Worm (Caenorhabditis elegans) whole organism, L1 larva: ENCODE results near the gene F48F5.8.

Experiments used
- C04F5.9 ChIP-seq: sonication (generic microtip); optimal IDR thresholded peaks from 2 replicates; lab custom pipeline; 2016; ENCODE audit warnings: missing genetic modification characterization, missing compliant biosample characterization
- C34B4.2 ChIP-seq: sonication (generic microtip); optimal IDR thresholded peaks from 2 replicates; lab custom pipeline; 2017; ENCODE audit warnings: mild to moderate bottlenecking, missing genetic modification characterization, missing compliant biosample characterization
- aly-2 ChIP-seq: fragments of 150-350 bp; optimal IDR thresholded peaks from 2 replicates; lab custom pipeline; 2014; ENCODE audit warnings: missing biosample characterization, missing genetic modification characterization
- ama-1 ChIP-seq: fragments of 150-350 bp; optimal IDR thresholded peaks from 2 replicates; lab custom pipeline; 2014
- blmp-1 ChIP-seq: fragments of 150-350 bp; optimal IDR thresholded peaks from 2 replicates; lab custom pipeline; 2014; ENCODE audit warnings: missing biosample characterization, missing genetic modification characterization
- ceh-8 ChIP-seq: fragments of 200-800 bp; sonication (Bioruptor generic); optimal IDR thresholded peaks from 2 replicates; lab custom pipeline; 2018; ENCODE audit warnings: mild to moderate bottlenecking, missing genetic modification characterization, moderate library complexity, missing compliant biosample characterization
- ceh-82 ChIP-seq, 3 experiments: fragments of 150-350 bp in 1 of 3; sonication (generic microtip) in 2 of 3; optimal IDR thresholded peaks; 2 replicates each; lab custom pipeline; 2014 to 2017; ENCODE audit warnings: missing biosample characterization in 3 of 3, missing genetic modification characterization in 3 of 3
- ceh-90 ChIP-seq: sonication (generic microtip); optimal IDR thresholded peaks from 2 replicates; lab custom pipeline; 2016; ENCODE audit warnings: missing genetic modification characterization, missing compliant biosample characterization
- dpl-1 ChIP-seq, 3 experiments: fragments of 150-350 bp in 2 of 3; sonication (generic microtip) in 1 of 3; optimal IDR thresholded peaks; 2 replicates each; lab custom pipeline; 2014 to 2017; ENCODE audit warnings: missing biosample characterization in 3 of 3, missing genetic modification characterization in 3 of 3, missing genetic modification reagents in 3 of 3
- efl-3 ChIP-seq: fragments of 200-800 bp; sonication (Bioruptor generic); optimal IDR thresholded peaks from 2 replicates; lab custom pipeline; 2018; ENCODE audit warnings: mild to moderate bottlenecking, missing genetic modification characterization, missing compliant biosample characterization
- egl-13 ChIP-seq: sonication (generic microtip); optimal IDR thresholded peaks from 2 replicates; lab custom pipeline; 2016; ENCODE audit warnings: missing genotype, missing genetic modification reagents, missing genetic modification characterization, missing compliant biosample characterization
- egl-27 ChIP-seq, 2 experiments: fragments of 150-350 bp in 1 of 2; sonication (generic microtip); optimal IDR thresholded peaks; 3 replicates each; lab custom pipeline; 2017 to 2018; ENCODE audit warnings: missing biosample characterization in 2 of 2, missing genetic modification characterization in 2 of 2, missing genetic modification reagents in 2 of 2
- elt-2 ChIP-seq: sonication (generic microtip); optimal IDR thresholded peaks from 2 replicates; lab custom pipeline; 2016; ENCODE audit warnings: missing genetic modification characterization, mild to moderate bottlenecking, inconsistent platforms, missing compliant biosample characterization, missing genetic modification reagents
- elt-3 ChIP-seq, 6 experiments: fragments of 150-350 bp in 1 of 6; sonication (generic microtip); optimal IDR thresholded peaks; 2 replicates each; lab custom pipeline; 2017 to 2018; ENCODE audit warnings: missing biosample characterization in 6 of 6, missing genetic modification characterization in 6 of 6, inconsistent platforms in 1 of 6
- fkh-10 ChIP-seq: sonication (generic microtip); optimal IDR thresholded peaks from 2 replicates; lab custom pipeline; 2017; ENCODE audit warnings: missing biosample characterization, missing genetic modification reagents, missing genetic modification characterization
- fkh-4 ChIP-seq: sonication (generic microtip); optimal IDR thresholded peaks from 2 replicates; lab custom pipeline; 2016; ENCODE audit warnings: missing compliant biosample characterization, missing genetic modification characterization, borderline replicate concordance
- hpl-2 ChIP-seq: fragments of 150-350 bp; optimal IDR thresholded peaks from 2 replicates; lab custom pipeline; 2014; ENCODE audit warnings: missing biosample characterization, missing genetic modification reagents, missing genetic modification characterization
- jun-1 ChIP-seq: fragments of 150-350 bp; optimal IDR thresholded peaks from 2 replicates; lab custom pipeline; 2014; ENCODE audit warnings: missing biosample characterization, missing genetic modification reagents, missing genetic modification characterization
- lin-13 ChIP-seq: fragments of 150-350 bp; optimal IDR thresholded peaks from 2 replicates; lab custom pipeline; 2014; ENCODE audit warnings: missing biosample characterization, missing genetic modification reagents, missing genetic modification characterization
- lin-14 ChIP-seq: fragments of 200-800 bp; sonication (Bioruptor generic); optimal IDR thresholded peaks from 2 replicates; lab custom pipeline; 2018; ENCODE audit warnings: mild to moderate bottlenecking, missing genetic modification characterization, moderate library complexity, missing compliant biosample characterization
- lin-35 ChIP-seq, 2 experiments: fragments of 150-350 bp; optimal IDR thresholded peaks; 2 replicates each; lab custom pipeline; 2014; ENCODE audit warnings: missing biosample characterization in 2 of 2, missing genetic modification characterization in 2 of 2, missing genetic modification reagents in 2 of 2
- lin-39 ChIP-seq: fragments of 150-350 bp; optimal IDR thresholded peaks from 2 replicates; lab custom pipeline; 2014; ENCODE audit warnings: missing biosample characterization, missing genetic modification reagents, missing genetic modification characterization
- lsy-2 ChIP-seq, 2 experiments: fragments of 150-350 bp; optimal IDR thresholded peaks; 2 replicates each; lab custom pipeline; 2014; ENCODE audit warnings: missing biosample characterization in 2 of 2, missing genetic modification characterization in 2 of 2
- mdl-1 ChIP-seq, 2 experiments: fragments of 150-350 bp; optimal IDR thresholded peaks; 2 replicates each; lab custom pipeline; 2014 to 2017; ENCODE audit warnings: missing biosample characterization in 2 of 2, missing genetic modification characterization in 2 of 2, inconsistent platforms in 1 of 2
- mep-1 ChIP-seq: fragments of 150-350 bp; optimal IDR thresholded peaks from 2 replicates; lab custom pipeline; 2014; ENCODE audit warnings: missing biosample characterization, missing genetic modification characterization
- nhr-11 ChIP-seq: fragments of 150-350 bp; optimal IDR thresholded peaks from 2 replicates; lab custom pipeline; 2014; ENCODE audit warnings: missing biosample characterization, missing genetic modification characterization
- nhr-12 ChIP-seq: sonication (generic microtip); optimal IDR thresholded peaks from 2 replicates; lab custom pipeline; 2017; ENCODE audit warnings: missing biosample characterization, missing genetic modification characterization
- nhr-20 ChIP-seq: sonication (generic microtip); optimal IDR thresholded peaks from 2 replicates; lab custom pipeline; 2016; ENCODE audit warnings: mild to moderate bottlenecking, missing genetic modification characterization, missing compliant biosample characterization
- nhr-28 ChIP-seq: fragments of 150-350 bp; optimal IDR thresholded peaks from 2 replicates; lab custom pipeline; 2014; ENCODE audit warnings: missing biosample characterization, missing genetic modification characterization
- nhr-71 ChIP-seq: sonication (generic microtip); optimal IDR thresholded peaks from 2 replicates; lab custom pipeline; 2016; ENCODE audit warnings: mild to moderate bottlenecking, missing genetic modification characterization, moderate library complexity, missing compliant biosample characterization
- nhr-84 ChIP-seq: sonication (generic microtip); optimal IDR thresholded peaks from 2 replicates; lab custom pipeline; 2017; ENCODE audit warnings: missing biosample characterization, missing genetic modification characterization
- nhr-85 ChIP-seq: sonication (generic microtip); peaks from one replicate; lab custom pipeline; 2016; ENCODE audit warnings: missing genetic modification characterization, inconsistent platforms, missing compliant biosample characterization
- nhr-90 ChIP-seq: sonication (generic microtip); optimal IDR thresholded peaks from 2 replicates; lab custom pipeline; 2016; ENCODE audit warnings: mild to moderate bottlenecking, missing genetic modification characterization, missing compliant biosample characterization; ENCODE audit not compliant: poor library complexity
- pag-3 ChIP-seq: sonication (generic microtip); optimal IDR thresholded peaks from 2 replicates; lab custom pipeline; 2017; ENCODE audit warnings: missing genetic modification characterization, mild to moderate bottlenecking, missing compliant biosample characterization, antibody characterized with exemption, borderline replicate concordance; ENCODE audit not compliant: insufficient read depth
- pax-3 ChIP-seq: fragments of 200-800 bp; sonication (Bioruptor generic); optimal IDR thresholded peaks from 2 replicates; lab custom pipeline; 2018; ENCODE audit warnings: mild to moderate bottlenecking, missing genetic modification characterization, moderate library complexity, missing compliant biosample characterization
- pqm-1 ChIP-seq: sonication (generic microtip); optimal IDR thresholded peaks from 3 replicates; lab custom pipeline; 2017; ENCODE audit warnings: missing biosample characterization, missing genetic modification characterization
- rnt-1 ChIP-seq: sonication (generic microtip); optimal IDR thresholded peaks from 2 replicates; lab custom pipeline; 2016; ENCODE audit warnings: mild to moderate bottlenecking, missing genetic modification characterization, moderate library complexity, missing compliant biosample characterization
- snu-23 ChIP-seq: sonication (generic microtip); optimal IDR thresholded peaks from 2 replicates; lab custom pipeline; 2016; ENCODE audit warnings: missing genetic modification characterization, missing compliant biosample characterization
- sox-4 ChIP-seq: sonication (generic microtip); optimal IDR thresholded peaks from 2 replicates; lab custom pipeline; 2016; ENCODE audit warnings: missing genetic modification characterization, missing compliant biosample characterization
- swsn-7 ChIP-seq: sonication (generic microtip); optimal IDR thresholded peaks from 2 replicates; lab custom pipeline; 2016; ENCODE audit warnings: missing genetic modification characterization, missing compliant biosample characterization
- unc-62 ChIP-seq: fragments of 150-350 bp; optimal IDR thresholded peaks from 2 replicates; lab custom pipeline; 2014; ENCODE audit warnings: missing biosample characterization, missing genetic modification reagents, missing genetic modification characterization
- unc-86 ChIP-seq: sonication (generic microtip); optimal IDR thresholded peaks from 2 replicates; lab custom pipeline; 2016; ENCODE audit warnings: missing genetic modification characterization, missing compliant biosample characterization
- unc-98 ChIP-seq: fragments of 200-800 bp; sonication (Bioruptor generic); IDR thresholded peaks from 2 replicates; pipeline ENCODE4 v1.3.6; 2022; ENCODE audit warnings: missing genetic modification characterization, missing compliant biosample characterization
- xbp-1 ChIP-seq: sonication (generic microtip); optimal IDR thresholded peaks from 2 replicates; lab custom pipeline; 2016; ENCODE audit warnings: missing genetic modification characterization, missing compliant biosample characterization
- zag-1 ChIP-seq: fragments of 150-350 bp; optimal IDR thresholded peaks from 2 replicates; lab custom pipeline; 2014; ENCODE audit warnings: missing biosample characterization, missing genetic modification characterization
- ztf-11 ChIP-seq, 2 experiments: sonication (generic microtip); optimal IDR thresholded peaks; 2 replicates each; lab custom pipeline; 2016 to 2017; ENCODE audit warnings: missing genetic modification characterization in 2 of 2, missing biosample characterization in 1 of 2, missing compliant biosample characterization in 1 of 2
- ztf-4 ChIP-seq: fragments of 150-350 bp; optimal IDR thresholded peaks from 2 replicates; lab custom pipeline; 2014; ENCODE audit warnings: missing biosample characterization, missing genetic modification characterization

F48F5.8 gene

ce11 chrV:20415415-20415814 is 9.7 kb upstream of the F48F5.8 start:
- peak; percentile 77 for TF ChIP-seq lin-14 (GFP tag; lab: Kevin White, UChicago)
- no peak for TF ChIP-seq fkh-10 (GFP tag; lab: Kevin White, UChicago)
- peak in 1 of 2 experiments; percentile 47 for TF ChIP-seq lin-35 (GFP tag; optimal IDR thresholded peaks at IDR 0.05; lab: Kevin White, UChicago)
- TF ChIP-seq snu-23 (GFP tag; lab: Kevin White, UChicago): peak; percentile 54
- TF ChIP-seq nhr-11 (tag; lab: Kevin White, UChicago): no peak
- TF ChIP-seq elt-3 (tag; optimal IDR thresholded peaks at IDR 0.05; lab: Kevin White, UChicago): peak in 1 of 6 experiments; percentile 35
- TF ChIP-seq dpl-1 (GFP tag; optimal IDR thresholded peaks at IDR 0.05; lab: Kevin White, UChicago): peak in 2 of 3 experiments; percentile 0 to 1
- TF ChIP-seq nhr-84 (tag; lab: Kevin White, UChicago): no peak
- TF ChIP-seq unc-62 (GFP tag; lab: Kevin White, UChicago): no peak
- peak in 1 of 3 experiments; percentile 10 for TF ChIP-seq ceh-82 (tag; optimal IDR thresholded peaks at IDR 0.05; lab: Kevin White, UChicago)
- TF ChIP-seq mep-1 (tag; lab: Kevin White, UChicago): peak; percentile 40
- peak; percentile 96 for TF ChIP-seq blmp-1
- TF ChIP-seq nhr-71: peak; percentile 18
- peak; percentile 14 for TF ChIP-seq nhr-20 (tag; lab: Kevin White, UChicago)
- peak; percentile 88 for TF ChIP-seq nhr-85 (tag; lab: Kevin White, UChicago)
- peak; percentile 47 for TF ChIP-seq xbp-1
- TF ChIP-seq, all 84 proteins: peak for 12

DNA sequence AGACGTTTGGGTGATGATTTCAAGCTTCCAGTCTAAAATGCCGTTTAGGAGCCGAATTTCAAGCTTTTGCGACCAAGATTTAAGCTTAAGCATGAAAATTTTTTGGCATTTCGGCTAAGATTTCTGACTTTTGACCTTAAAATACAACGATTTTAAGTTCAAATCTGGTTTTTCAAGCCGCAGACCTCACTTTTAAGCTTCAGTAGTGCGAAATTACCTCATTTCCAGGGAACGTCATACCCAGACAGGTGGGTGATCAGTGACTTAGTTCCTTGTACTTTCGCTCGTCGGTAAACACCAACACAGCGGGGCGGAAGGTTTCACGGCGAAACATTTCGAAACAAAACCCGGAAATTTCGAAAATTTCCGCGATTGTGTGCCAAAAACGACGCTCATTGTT is 8.8 kb upstream of the F48F5.8 start:
- TF ChIP-seq efl-3 (GFP tag; lab: Kevin White, UChicago): no peak
- TF ChIP-seq nhr-85 (tag; lab: Kevin White, UChicago): peak; percentile 52
- no peak for TF ChIP-seq sox-4 (tag; lab: Kevin White, UChicago)
- no peak for TF ChIP-seq ama-1 (lab: Kevin White, UChicago)
- TF ChIP-seq nhr-28 (tag; lab: Kevin White, UChicago): no peak
- no peak for TF ChIP-seq pqm-1 (tag; lab: Kevin White, UChicago)
- no peak for TF ChIP-seq unc-98 (GFP tag; lab: Robert Waterston, UW)
- TF ChIP-seq nhr-84 (tag; lab: Kevin White, UChicago): no peak
- TF ChIP-seq blmp-1: peak; percentile 37

- TF ChIP-seq nhr-11 (tag; lab: Kevin White, UChicago) (no peak), fkh-4 (tag; lab: Kevin White, UChicago) (no peak), pag-3 (tag; lab: Kevin White, UChicago) (no peak), nhr-71 (peak; percentile 26), nhr-12 (tag; lab: Kevin White, UChicago) (no peak), lin-14 (GFP tag; lab: Kevin White, UChicago) (peak; percentile 15), lsy-2 (tag; optimal IDR thresholded peaks at IDR 0.05; lab: Kevin White, UChicago) (no peak), zag-1 (tag; lab: Kevin White, UChicago) (no peak), elt-2 (tag; lab: Kevin White, UChicago) (peak; percentile 50), elt-3 (tag; optimal IDR thresholded peaks at IDR 0.05; lab: Kevin White, UChicago) (no peak), C04F5.9 (tag; lab: Kevin White, UChicago) (no peak), nhr-28 (tag; lab: Kevin White, UChicago) (no peak), xbp-1 (no peak), lin-13 (no peak), egl-27 (tag; optimal IDR thresholded peaks at IDR 0.05; lab: Kevin White, UChicago) (no peak), nhr-90 (no peak), sox-4 (tag; lab: Kevin White, UChicago) (no peak), mdl-1 (tag; optimal IDR thresholded peaks at IDR 0.05; lab: Kevin White, UChicago) (peak in 1 of 2 experiments; percentile 27), hpl-2 (GFP tag; lab: Kevin White, UChicago) (no peak), lin-39 (tag; lab: Kevin White, UChicago) (no peak), nhr-20 (tag; lab: Kevin White, UChicago) (no peak), unc-62 (GFP tag; lab: Kevin White, UChicago) (no peak), ama-1 (lab: Kevin White, UChicago) (no peak), egl-13 (no peak), aly-2 (no peak), rnt-1 (no peak), blmp-1 (no peak), ceh-90 (peak; percentile 1), C34B4.2 (tag; lab: Kevin White, UChicago) (no peak), unc-86 (tag; lab: Kevin White, UChicago) (no peak), pax-3 (tag; lab: Kevin White, UChicago) (no peak), swsn-7 (tag; lab: Kevin White, UChicago) (no peak), jun-1 (tag; lab: Kevin White, UChicago) (no peak), unc-98 (GFP tag; lab: Robert Waterston, UW) (no peak), ztf-4 (tag; lab: Kevin White, UChicago) (no peak), ztf-11 (tag; optimal IDR thresholded peaks at IDR 0.05; lab: Kevin White, UChicago) (no peak), ceh-8 (GFP tag; lab: Kevin White, UChicago) (no peak)
Observed at ce11 chrV:20416790-20417189, 8.4 kb upstream of the F48F5.8 start.
